Fruit fly (Drosophila melanogaster) whole organism, adult: ENCODE measurements around the gene CkIIalpha-i3.
A peak's percentile ranks its signal among the peaks of the same experiment; 100 is the strongest.

Experiments used
- CG11617 ChIP-seq: fragments of 200-800 bp; sonication (Bioruptor generic); optimal IDR thresholded peaks from 2 replicates; lab custom pipeline; 2017; ENCODE audit warnings: mild to moderate bottlenecking, missing biosample characterization, missing genetic modification reagents, missing genetic modification characterization
- CG12768 ChIP-seq: fragments of 200-800 bp; sonication (Bioruptor generic); optimal IDR thresholded peaks from 2 replicates; lab custom pipeline; 2017; ENCODE audit warnings: missing biosample characterization, missing genetic modification characterization, mild to moderate bottlenecking, moderate library complexity, missing genetic modification reagents
- CG14711 ChIP-seq: fragments of 200-800 bp; sonication (Bioruptor generic); optimal IDR thresholded peaks from 2 replicates; lab custom pipeline; 2018; ENCODE audit warnings: missing biosample characterization, mild to moderate bottlenecking, missing genetic modification characterization, moderate library complexity
- CG1620 ChIP-seq: fragments of 200-800 bp; sonication (Bioruptor generic); optimal IDR thresholded peaks from 2 replicates; lab custom pipeline; 2016; ENCODE audit warnings: missing biosample characterization, missing genetic modification characterization
- CG33017 ChIP-seq: fragments of 200-800 bp; sonication (Bioruptor generic); optimal IDR thresholded peaks from 2 replicates; lab custom pipeline; 2018; ENCODE audit warnings: missing biosample characterization, mild to moderate bottlenecking, missing genetic modification characterization, moderate library complexity
- CG5204 ChIP-seq: fragments of 200-800 bp; sonication (Bioruptor generic); optimal IDR thresholded peaks from 2 replicates; lab custom pipeline; 2016; ENCODE audit warnings: missing biosample characterization, missing genetic modification characterization
- CG7045 ChIP-seq: fragments of 200-800 bp; sonication (Bioruptor generic); optimal IDR thresholded peaks from 2 replicates; lab custom pipeline; 2017; ENCODE audit warnings: missing biosample characterization, mild to moderate bottlenecking, missing genetic modification characterization
- CG7101 ChIP-seq: fragments of 200-800 bp; sonication (Bioruptor generic); optimal IDR thresholded peaks from 2 replicates; lab custom pipeline; 2018; ENCODE audit warnings: missing biosample characterization, mild to moderate bottlenecking, missing genetic modification characterization, moderate library complexity
- Clk ChIP-seq: fragments of 200-800 bp; sonication (Bioruptor generic); optimal IDR thresholded peaks from 2 replicates; lab custom pipeline; 2017; ENCODE audit warnings: missing biosample characterization, missing genetic modification characterization
- Crg-1 ChIP-seq: fragments of 200-800 bp; sonication (Bioruptor generic); optimal IDR thresholded peaks from 2 replicates; lab custom pipeline; 2016; ENCODE audit warnings: missing biosample characterization, missing genetic modification characterization
- Hr96 ChIP-seq: fragments of 200-800 bp; sonication (Bioruptor generic); optimal IDR thresholded peaks from 2 replicates; lab custom pipeline; 2016; ENCODE audit warnings: missing biosample characterization, missing genetic modification characterization
- Mnt ChIP-seq: fragments of 200-800 bp; sonication (Bioruptor generic); optimal IDR thresholded peaks from 2 replicates; lab custom pipeline; 2016; ENCODE audit warnings: missing biosample characterization, mild to moderate bottlenecking, missing genetic modification characterization
- bab1 ChIP-seq: fragments of 200-800 bp; sonication (Bioruptor generic); optimal IDR thresholded peaks from 3 replicates; lab custom pipeline; 2019; ENCODE audit warnings: missing biosample characterization, mild to moderate bottlenecking, missing genetic modification characterization, moderate library complexity
- cic ChIP-seq: fragments of 200-800 bp; sonication (Bioruptor generic); optimal IDR thresholded peaks from 2 replicates; lab custom pipeline; 2017; ENCODE audit warnings: missing biosample characterization, mild to moderate bottlenecking, missing genetic modification characterization, moderate library complexity
- cnc ChIP-seq, 2 experiments: fragments of >200 bp; optimal IDR thresholded peaks; 2 replicates each; lab custom pipeline; 2017
- kay ChIP-seq: fragments of 200-800 bp; sonication (Bioruptor generic); peaks from one replicate; lab custom pipeline; 2016; ENCODE audit warnings: missing biosample characterization, missing genetic modification characterization, borderline replicate concordance
- ovo ChIP-seq: fragments of 200-800 bp; sonication (Bioruptor generic); optimal IDR thresholded peaks from 2 replicates; lab custom pipeline; 2016; ENCODE audit warnings: missing biosample characterization, missing genetic modification characterization
- pad ChIP-seq: fragments of 200-800 bp; sonication (Bioruptor generic); optimal IDR thresholded peaks from 3 replicates; lab custom pipeline; 2017; ENCODE audit warnings: missing biosample characterization, missing genetic modification characterization, mild to moderate bottlenecking, moderate library complexity, missing genetic modification reagents
- tj ChIP-seq: fragments of 200-800 bp; sonication (Bioruptor generic); optimal IDR thresholded peaks from 3 replicates; lab custom pipeline; 2017; ENCODE audit warnings: missing biosample characterization, mild to moderate bottlenecking, missing genetic modification characterization, moderate library complexity
- toe ChIP-seq: fragments of 200-800 bp; sonication (Bioruptor generic); optimal IDR thresholded peaks from 2 replicates; lab custom pipeline; 2016; ENCODE audit warnings: missing biosample characterization, missing genetic modification characterization

Gene CkIIalpha-i3

dm6 chr3L:751516-752125, 41.2 kb upstream of the CkIIalpha-i3 start:
- no peak for TF ChIP-seq CG1620
- peak; percentile 62 for TF ChIP-seq CG33017
- no peak for TF ChIP-seq Hr96
- peak; percentile 52 for TF ChIP-seq CG7101 (tag; lab: Kevin White, UChicago)
- TF ChIP-seq cnc (optimal IDR thresholded peaks at IDR 0.05; lab: Kevin White, UChicago) = no peak
- TF ChIP-seq CG11617 (GFP tag; lab: Kevin White, UChicago) = peak; percentile 38
- peak; percentile 69 for TF ChIP-seq pad (GFP tag; lab: Kevin White, UChicago)
- no peak for TF ChIP-seq toe (GFP tag; lab: Kevin White, UChicago)
- TF ChIP-seq CG7045 (GFP tag; lab: Kevin White, UChicago) = peak; percentile 48
- no peak for TF ChIP-seq Mnt
- TF ChIP-seq tj (GFP tag; lab: Kevin White, UChicago) = no peak
- TF ChIP-seq cic (GFP tag; lab: Kevin White, UChicago) = peak; percentile 24
- TF ChIP-seq CG14711 (tag; lab: Kevin White, UChicago) = peak; percentile 59
- peak; percentile 63 for TF ChIP-seq bab1
- TF ChIP-seq ovo = no peak
- TF ChIP-seq Clk (GFP tag; lab: Kevin White, UChicago) = no peak
- no peak for TF ChIP-seq Crg-1 (GFP tag; lab: Kevin White, UChicago)
- TF ChIP-seq CG5204 = no peak
- no peak for TF ChIP-seq kay (GFP tag; lab: Kevin White, UChicago)
- TF ChIP-seq CG12768 (GFP tag; lab: Kevin White, UChicago) = no peak

- TF ChIP-seq Hr96 (no peak), toe (GFP tag; lab: Kevin White, UChicago) (no peak), kay (GFP tag; lab: Kevin White, UChicago) (no peak), CG14711 (tag; lab: Kevin White, UChicago) (no peak), Mnt (no peak), tj (GFP tag; lab: Kevin White, UChicago) (no peak), pad (GFP tag; lab: Kevin White, UChicago) (peak; percentile 50), CG33017 (no peak)
These were observed 40.3 kb upstream of the CkIIalpha-i3 start for dm6 chr3L:750614-751293.

- TF ChIP-seq Hr96 = peak; percentile 66
- TF ChIP-seq CG7045 (GFP tag; lab: Kevin White, UChicago) = peak; percentile 31
- TF ChIP-seq pad (GFP tag; lab: Kevin White, UChicago) = peak; percentile 99
- TF ChIP-seq Clk (GFP tag; lab: Kevin White, UChicago) = no peak
- TF ChIP-seq Mnt = peak; percentile 94
- TF ChIP-seq CG33017 = peak; percentile 81
- TF ChIP-seq CG1620 = peak; percentile 53
- TF ChIP-seq CG5204 = no peak
- TF ChIP-seq cic (GFP tag; lab: Kevin White, UChicago) = peak; percentile 75
- TF ChIP-seq bab1 = peak; percentile 76
- peak; percentile 47 for TF ChIP-seq tj (GFP tag; lab: Kevin White, UChicago)
- peak; percentile 65 for TF ChIP-seq CG11617 (GFP tag; lab: Kevin White, UChicago)
- peak; percentile 39 for TF ChIP-seq toe (GFP tag; lab: Kevin White, UChicago)
- TF ChIP-seq Crg-1 (GFP tag; lab: Kevin White, UChicago) = peak; percentile 60
- peak; percentile 77 for TF ChIP-seq CG12768 (GFP tag; lab: Kevin White, UChicago)
- TF ChIP-seq ovo = peak; percentile 57
- TF ChIP-seq cnc (optimal IDR thresholded peaks at IDR 0.05; lab: Kevin White, UChicago) = no peak
- peak; percentile 79 for TF ChIP-seq kay (GFP tag; lab: Kevin White, UChicago)
- TF ChIP-seq CG7101 (tag; lab: Kevin White, UChicago) = peak; percentile 78
- peak; percentile 52 for TF ChIP-seq CG14711 (tag; lab: Kevin White, UChicago)
These were observed 38.8 kb upstream of the CkIIalpha-i3 start, which contains the start of gene emc for dm6 chr3L:749199-749538. TSS of gene emc (plus strand) at chr3L:749400.

dm6 chr3L:748329-749198, 38.2 kb upstream of the CkIIalpha-i3 start:
- TF ChIP-seq Clk (GFP tag; lab: Kevin White, UChicago) (no peak), cic (GFP tag; lab: Kevin White, UChicago) (peak; percentile 81), CG14711 (tag; lab: Kevin White, UChicago) (no peak), toe (GFP tag; lab: Kevin White, UChicago) (no peak), Crg-1 (GFP tag; lab: Kevin White, UChicago) (no peak), kay (GFP tag; lab: Kevin White, UChicago) (peak; percentile 91), tj (GFP tag; lab: Kevin White, UChicago) (no peak), bab1 (no peak), cnc (optimal IDR thresholded peaks at IDR 0.05; lab: Kevin White, UChicago) (no peak), CG1620 (no peak), CG7045 (GFP tag; lab: Kevin White, UChicago) (no peak), Hr96 (no peak), pad (GFP tag; lab: Kevin White, UChicago) (peak; percentile 100), CG11617 (GFP tag; lab: Kevin White, UChicago) (no peak)

dm6 chr3L:747716-748328, 37.4 kb upstream of the CkIIalpha-i3 start:
- TF ChIP-seq pad (GFP tag; lab: Kevin White, UChicago) (no peak), kay (GFP tag; lab: Kevin White, UChicago) (no peak), tj (GFP tag; lab: Kevin White, UChicago) (no peak), Crg-1 (GFP tag; lab: Kevin White, UChicago) (no peak), toe (GFP tag; lab: Kevin White, UChicago) (no peak), bab1 (no peak), Clk (GFP tag; lab: Kevin White, UChicago) (no peak), cnc (optimal IDR thresholded peaks at IDR 0.05; lab: Kevin White, UChicago) (no peak), Mnt (no peak), ovo (no peak), CG5204 (no peak), cic (GFP tag; lab: Kevin White, UChicago) (no peak), CG12768 (GFP tag; lab: Kevin White, UChicago) (no peak), CG14711 (tag; lab: Kevin White, UChicago) (no peak)
